Fruit fly (Drosophila melanogaster) whole organism, embryonic: ENCODE measurements around the gene CG33795.

Experiments
- Ada2b ChIP-seq: fragments of 200-800 bp; sonication (Bioruptor generic); IDR thresholded peaks from 2 replicates; pipeline ENCODE4 v1.3.6; 2022; ENCODE audit warnings: missing biosample characterization, missing genetic modification characterization
- Aef1 ChIP-seq: fragments of 200-800 bp; sonication (Bioruptor generic); IDR thresholded peaks from 3 replicates; pipeline ENCODE4 v1.3.6; 2022; ENCODE audit warnings: missing biosample characterization, missing genetic modification characterization
- Bgb ChIP-seq: fragments of 200-800 bp; sonication (Bioruptor generic); IDR thresholded peaks from 2 replicates; pipeline ENCODE4 v1.3.6; 2022; ENCODE audit warnings: missing biosample characterization, missing genetic modification characterization; ENCODE audit not compliant: partially characterized antibody
- CG10543 ChIP-seq: fragments of 200-800 bp; sonication (Bioruptor generic); optimal IDR thresholded peaks from 3 replicates; lab custom pipeline; 2017; ENCODE audit warnings: missing biosample characterization, mild to moderate bottlenecking, missing genetic modification characterization, moderate library complexity
- CG11456 ChIP-seq: fragments of 200-800 bp; sonication (Bioruptor generic); IDR thresholded peaks from 3 replicates; pipeline ENCODE4 v1.3.6; 2022; ENCODE audit warnings: missing biosample characterization, missing genetic modification characterization
- CG12769 ChIP-seq: fragments of 200-800 bp; sonication (Bioruptor generic); optimal IDR thresholded peaks from 2 replicates; lab custom pipeline; 2019; ENCODE audit warnings: missing biosample characterization, mild to moderate bottlenecking, missing genetic modification characterization, moderate library complexity
- CG14860 ChIP-seq: fragments of 200-800 bp; sonication (Bioruptor generic); IDR thresholded peaks from 3 replicates; pipeline ENCODE4 v1.3.6; 2022; ENCODE audit warnings: missing biosample characterization, missing genetic modification characterization; ENCODE audit not compliant: partially characterized antibody
- CG16813 ChIP-seq: fragments of 200-800 bp; sonication (Bioruptor generic); IDR thresholded peaks from 3 replicates; pipeline ENCODE4 v1.3.6; 2022; ENCODE audit warnings: missing biosample characterization, missing genetic modification characterization; ENCODE audit not compliant: partially characterized antibody
- CG30403 ChIP-seq: fragments of 200-800 bp; sonication (Bioruptor generic); optimal IDR thresholded peaks from 3 replicates; lab custom pipeline; 2016; ENCODE audit warnings: missing biosample characterization, missing genetic modification characterization
- CG3407 ChIP-seq: fragments of 200-800 bp; sonication (Bioruptor generic); optimal IDR thresholded peaks from 2 replicates; lab custom pipeline; 2018; ENCODE audit warnings: missing biosample characterization, mild to moderate bottlenecking, missing genetic modification characterization
- CG34422 ChIP-seq: fragments of 200-800 bp; sonication (Bioruptor generic); IDR thresholded peaks from 3 replicates; pipeline ENCODE4 v1.3.6; 2022; ENCODE audit warnings: missing biosample characterization, missing genetic modification characterization
- CG6654 ChIP-seq: fragments of 200-800 bp; sonication (Bioruptor generic); optimal IDR thresholded peaks from 2 replicates; lab custom pipeline; 2017; ENCODE audit warnings: missing biosample characterization, mild to moderate bottlenecking, missing genetic modification characterization
- CG7963 ChIP-seq: fragments of 200-800 bp; sonication (Bioruptor generic); IDR thresholded peaks from 3 replicates; pipeline ENCODE4 v1.3.6; 2022; ENCODE audit warnings: missing biosample characterization, missing genetic modification characterization; ENCODE audit not compliant: partially characterized antibody
- CG7987 ChIP-seq: fragments of 200-800 bp; sonication (Bioruptor generic); optimal IDR thresholded peaks from 2 replicates; lab custom pipeline; 2018; ENCODE audit warnings: missing biosample characterization, mild to moderate bottlenecking, missing genetic modification characterization, moderate library complexity
- CG8290 ChIP-seq, 3 experiments: fragments of 200-800 bp; sonication (Bioruptor generic); optimal IDR thresholded peaks; 2 replicates each; lab custom pipeline; 2016 to 2019; ENCODE audit warnings: missing biosample characterization in 3 of 3, missing genetic modification characterization in 3 of 3, mild to moderate bottlenecking in 2 of 3, moderate library complexity in 1 of 3
- Drgx ChIP-seq: fragments of 200-800 bp; sonication (Bioruptor generic); IDR thresholded peaks from 2 replicates; pipeline ENCODE4 v1.3.6; 2022; ENCODE audit warnings: missing biosample characterization, missing genetic modification characterization
- ERR ChIP-seq: fragments of 200-800 bp; sonication (Bioruptor generic); optimal IDR thresholded peaks from 2 replicates; lab custom pipeline; 2016; ENCODE audit warnings: missing biosample characterization, missing genetic modification characterization
- GATAe ChIP-seq: fragments of 200-800 bp; sonication (Bioruptor generic); conservative IDR thresholded peaks from 2 replicates; pipeline ENCODE4 v1.3.6; 2022; ENCODE audit warnings: missing biosample characterization, missing genetic modification characterization
- Hmr ChIP-seq: fragments of 200-800 bp; sonication (Bioruptor generic); optimal IDR thresholded peaks from 3 replicates; lab custom pipeline; 2017; ENCODE audit warnings: mild to moderate bottlenecking, missing biosample characterization, missing genetic modification reagents, missing genetic modification characterization
- Med ChIP-seq: fragments of 200-800 bp; sonication (Bioruptor generic); peaks from one replicate; lab custom pipeline; 2016; ENCODE audit warnings: missing biosample characterization, missing genetic modification characterization, mild to moderate bottlenecking, inconsistent platforms, moderate library complexity
- Mes4 ChIP-seq: fragments of 200-800 bp; sonication (Bioruptor generic); optimal IDR thresholded peaks from 2 replicates; lab custom pipeline; 2016; ENCODE audit warnings: missing biosample characterization, missing genetic modification characterization
- NC2β ChIP-seq: fragments of 200-800 bp; sonication (Bioruptor generic); optimal IDR thresholded peaks from 2 replicates; lab custom pipeline; 2016; ENCODE audit warnings: missing biosample characterization, missing genetic modification characterization
- Oaz ChIP-seq: fragments of 200-800 bp; sonication (Bioruptor generic); IDR thresholded peaks from 2 replicates; pipeline ENCODE4 v1.3.6; 2022; ENCODE audit warnings: missing biosample characterization, missing genetic modification characterization
- Opbp ChIP-seq: fragments of 200-800 bp; sonication (Bioruptor generic); IDR thresholded peaks from 3 replicates; pipeline ENCODE4 v1.3.6; 2022; ENCODE audit warnings: missing biosample characterization, missing genetic modification characterization; ENCODE audit not compliant: partially characterized antibody
- Scr ChIP-seq: fragments of 200-800 bp; sonication (Bioruptor generic); IDR thresholded peaks from 2 replicates; pipeline ENCODE4 v1.3.6; 2022; ENCODE audit warnings: missing biosample characterization, missing genetic modification characterization; ENCODE audit not compliant: partially characterized antibody
- Xbp1 ChIP-seq: fragments of 200-800 bp; sonication (Bioruptor generic); optimal IDR thresholded peaks from 3 replicates; lab custom pipeline; 2016; ENCODE audit warnings: missing biosample characterization, mild to moderate bottlenecking, missing genetic modification characterization
- ato ChIP-seq: fragments of 200-800 bp; sonication (Bioruptor generic); IDR thresholded peaks from 2 replicates; pipeline ENCODE4 v1.3.6; 2022; ENCODE audit warnings: missing biosample characterization, missing genetic modification characterization; ENCODE audit not compliant: partially characterized antibody
- cg ChIP-seq: fragments of 200-800 bp; sonication (Bioruptor generic); optimal IDR thresholded peaks from 3 replicates; lab custom pipeline; 2019; ENCODE audit warnings: missing biosample characterization, mild to moderate bottlenecking, missing genetic modification characterization, moderate library complexity
- chinmo ChIP-seq: fragments of 200-800 bp; sonication (Bioruptor generic); IDR thresholded peaks from 4 replicates; pipeline ENCODE4 v1.3.6; 2022; ENCODE audit warnings: missing biosample characterization, missing genetic modification characterization; ENCODE audit not compliant: partially characterized antibody
- crol ChIP-seq: fragments of 200-800 bp; sonication (Bioruptor generic); IDR thresholded peaks from 2 replicates; pipeline ENCODE4 v1.3.6; 2022; ENCODE audit warnings: missing biosample characterization, missing genetic modification characterization
- exex ChIP-seq: fragments of 200-800 bp; sonication (Bioruptor generic); optimal IDR thresholded peaks from 4 replicates; lab custom pipeline; 2018; ENCODE audit warnings: missing biosample characterization, mild to moderate bottlenecking, missing genetic modification characterization, moderate library complexity
- fd64A ChIP-seq: fragments of 200-800 bp; sonication (Bioruptor generic); optimal IDR thresholded peaks from 3 replicates; lab custom pipeline; 2018; ENCODE audit warnings: missing biosample characterization, mild to moderate bottlenecking, missing genetic modification characterization
- h ChIP-seq: fragments of >200 bp; optimal IDR thresholded peaks from 2 replicates; lab custom pipeline; 2017
- hth ChIP-seq: fragments of >200 bp; optimal IDR thresholded peaks from 2 replicates; lab custom pipeline; 2017; ENCODE audit warnings: inconsistent platforms
- jumu ChIP-seq: fragments of 200-800 bp; sonication (Bioruptor generic); optimal IDR thresholded peaks from 3 replicates; lab custom pipeline; 2016; ENCODE audit warnings: missing biosample characterization, missing genetic modification characterization
- ken ChIP-seq: fragments of 200-800 bp; sonication (Bioruptor generic); IDR thresholded peaks from 3 replicates; pipeline ENCODE4 v1.3.6; 2022; ENCODE audit warnings: missing biosample characterization, missing genetic modification characterization
- klu ChIP-seq: fragments of 200-800 bp; sonication (Bioruptor generic); IDR thresholded peaks from 2 replicates; pipeline ENCODE4 v1.3.6; 2022; ENCODE audit warnings: missing biosample characterization, missing genetic modification characterization
- nom ChIP-seq: fragments of 200-800 bp; sonication (Bioruptor generic); optimal IDR thresholded peaks from 2 replicates; lab custom pipeline; 2017; ENCODE audit warnings: missing biosample characterization, missing genetic modification characterization, mild to moderate bottlenecking, moderate library complexity, missing genetic modification reagents
- rib ChIP-seq: fragments of 200-800 bp; sonication (Bioruptor generic); IDR thresholded peaks from 2 replicates; pipeline ENCODE4 v1.3.6; 2022; ENCODE audit warnings: missing biosample characterization, missing genetic modification characterization
- slou ChIP-seq: fragments of 200-800 bp; sonication (Bioruptor generic); optimal IDR thresholded peaks from 3 replicates; lab custom pipeline; 2016; ENCODE audit warnings: missing biosample characterization, missing genetic modification characterization
- sqz ChIP-seq: fragments of 200-800 bp; sonication (Bioruptor generic); optimal IDR thresholded peaks from 3 replicates; lab custom pipeline; 2018; ENCODE audit warnings: missing biosample characterization, mild to moderate bottlenecking, missing genetic modification characterization
- sr ChIP-seq: fragments of 200-800 bp; sonication (Bioruptor generic); IDR thresholded peaks from 3 replicates; pipeline ENCODE4 v1.3.6; 2022; ENCODE audit warnings: missing biosample characterization, missing genetic modification characterization
- tna ChIP-seq: fragments of 200-800 bp; sonication (Bioruptor generic); IDR thresholded peaks from 2 replicates; pipeline ENCODE4 v1.3.6; 2022; ENCODE audit warnings: missing biosample characterization, missing genetic modification characterization; ENCODE audit not compliant: partially characterized antibody
- vvl ChIP-seq: fragments of 200-800 bp; sonication (Bioruptor generic); IDR thresholded peaks from 2 replicates; pipeline ENCODE4 v1.3.6; 2022; ENCODE audit warnings: missing biosample characterization, missing genetic modification characterization
- zfh1 ChIP-seq: fragments of 200-800 bp; sonication (Bioruptor generic); IDR thresholded peaks from 3 replicates; pipeline ENCODE4 v1.3.6; 2022; ENCODE audit warnings: missing biosample characterization, missing genetic modification characterization

Gene CG33795

dm6 chr3L:16159161-16160072, 11.8 kb downstream of the CG33795 start (continued):
- TF ChIP-seq vvl (GFP tag; lab: Robert Waterston, UW) (0 out of 2 replicates have a peak, but pooled peaks have one; percentile 17), sqz (GFP tag; lab: Kevin White, UChicago) (peak; percentile 1), Med (GFP tag; lab: Kevin White, UChicago) (peak; percentile 33), NC2β (GFP tag; lab: Kevin White, UChicago) (no peak), CG7987 (GFP tag; lab: Kevin White, UChicago) (peak; percentile 87), h (lab: Kevin White, UChicago) (no peak), chinmo (GFP tag; lab: Robert Waterston, UW) (0 out of 4 replicates have a peak, but pooled peaks have one; percentile 13), nom (GFP tag; lab: Kevin White, UChicago) (peak; percentile 63), cg (GFP tag; lab: Kevin White, UChicago) (no peak)

- no peak for TF ChIP-seq CG30403 (GFP tag; lab: Kevin White, UChicago)
- 0 out of 2 replicates have a peak, but pooled peaks have one; percentile 24 for TF ChIP-seq rib
- TF ChIP-seq zfh1 = no peak
- TF ChIP-seq ato (GFP tag; lab: Robert Waterston, UW) = peak; percentile 44; the same call in 1 of the 2 replicates
- TF ChIP-seq CG14860 (GFP tag; lab: Robert Waterston, UW) = peak; percentile 56; the same call in 2 of the 3 replicates
- TF ChIP-seq Mes4 (GFP tag; lab: Kevin White, UChicago) = no peak
- TF ChIP-seq CG12769 (tag; lab: Kevin White, UChicago) = no peak
- TF ChIP-seq CG16813 (GFP tag; lab: Robert Waterston, UW) = peak; percentile 33; the same call in 1 of the 3 replicates
- peak; percentile 61 for TF ChIP-seq Bgb (GFP tag; lab: Robert Waterston, UW)
- TF ChIP-seq CG34422 (GFP tag; lab: Robert Waterston, UW) = no peak
- TF ChIP-seq Aef1 (GFP tag; lab: Robert Waterston, UW) = no peak
- 0 out of 3 replicates have a peak, but pooled peaks have one; percentile 42 for TF ChIP-seq CG11456 (GFP tag; lab: Robert Waterston, UW)
- no peak for TF ChIP-seq CG3407 (GFP tag; lab: Kevin White, UChicago)
- TF ChIP-seq Ada2b (GFP tag; lab: Robert Waterston, UW) = 0 out of 2 replicates have a peak, but pooled peaks have one; percentile 11
- TF ChIP-seq ERR (GFP tag; lab: Kevin White, UChicago) = no peak
- TF ChIP-seq Oaz = no peak
- peak; percentile 77 for TF ChIP-seq tna
- no peak for TF ChIP-seq CG8290 (GFP tag; optimal IDR thresholded peaks at IDR 0.05; lab: Kevin White, UChicago)
- TF ChIP-seq CG8290 (tag; optimal IDR thresholded peaks at IDR 0.05; lab: Kevin White, UChicago) = peak in 1 of 2 experiments; percentile 33
- 0 out of 2 replicates have a peak, but pooled peaks have one; percentile 13 for TF ChIP-seq klu
- TF ChIP-seq Opbp (GFP tag; lab: Robert Waterston, UW) = 0 out of 3 replicates have a peak, but pooled peaks have one; percentile 29
- peak; percentile 13; the same call in 1 of the 2 replicates for TF ChIP-seq Drgx (GFP tag; lab: Robert Waterston, UW)
- no peak for TF ChIP-seq jumu (GFP tag; lab: Kevin White, UChicago)
- TF ChIP-seq hth (lab: Kevin White, UChicago) = no peak
- peak; percentile 52; the same call in 1 of the 3 replicates for TF ChIP-seq CG7963
- no peak for TF ChIP-seq ken (GFP tag; lab: Robert Waterston, UW)
- TF ChIP-seq Hmr = no peak
- no peak for TF ChIP-seq GATAe
- TF ChIP-seq slou (GFP tag; lab: Kevin White, UChicago) = no peak
- TF ChIP-seq Xbp1 (GFP tag; lab: Kevin White, UChicago) = peak; percentile 9
- TF ChIP-seq CG10543 = peak; percentile 52
- TF ChIP-seq fd64A (GFP tag; lab: Kevin White, UChicago) = no peak
- TF ChIP-seq crol (GFP tag; lab: Robert Waterston, UW) = peak; percentile 87
- no peak for TF ChIP-seq CG6654 (GFP tag; lab: Kevin White, UChicago)
- 0 out of 2 replicates have a peak, but pooled peaks have one; percentile 23 for TF ChIP-seq Scr (GFP tag; lab: Robert Waterston, UW)
- TF ChIP-seq exex (tag; lab: Kevin White, UChicago) = no peak
- 0 out of 4 replicates have a peak, but pooled peaks have one; percentile 44 for TF ChIP-seq chinmo (GFP tag; lab: Robert Waterston, UW)
- no peak for TF ChIP-seq sr (GFP tag; lab: Robert Waterston, UW)
These were observed 12.9 kb downstream of the CG33795 start for dm6 chr3L:16158322-16158721.
